5 worm cellular contexts compared by ENCODE assay signal in genomic region chrIII:3677378-3677777, ce11.
A peak's percentile ranks its signal among the peaks of the same experiment; 100 is the strongest.
TF ChIP-seq lines count a peak whose summit lies in the region.

No protein-coding gene starts in this region.

TF ChIP-seq in whole organism, L1 larva, 84 proteins besides CTCF, POLR2A, EP300 and RAD21 (continues in another document):
- TF ChIP-seq rnt-1 (tag; optimal IDR thresholded peaks at IDR 0.05; lab: Kevin White, UChicago) (peak; percentile 79), fos-1 (tag; optimal IDR thresholded peaks at IDR 0.05; lab: Kevin White, UChicago) (peak; percentile 25), lin-15B (tag; optimal IDR thresholded peaks at IDR 0.05; lab: Kevin White, UChicago) (peak; percentile 38), fkh-10 (GFP tag; optimal IDR thresholded peaks at IDR 0.05; lab: Kevin White, UChicago) (peak; percentile 23), tbx-2 (tag; optimal IDR thresholded peaks at IDR 0.05; lab: Kevin White, UChicago) (peak; percentile 60), lin-14 (GFP tag; optimal IDR thresholded peaks at IDR 0.05; lab: Kevin White, UChicago) (peak; percentile 89), unc-62 (GFP tag; optimal IDR thresholded peaks at IDR 0.05; lab: Kevin White, UChicago) (no peak), lsy-2 (tag; optimal IDR thresholded peaks at IDR 0.05; lab: Kevin White, UChicago) (peak; percentile 63 to 73), dpl-1 (GFP tag; optimal IDR thresholded peaks at IDR 0.05; lab: Kevin White, UChicago) (peak; percentile 7 to 48 (median 27)), nhr-77 (tag; optimal IDR thresholded peaks at IDR 0.05; lab: Kevin White, UChicago) (peak; percentile 35), nhr-237 (tag; optimal IDR thresholded peaks at IDR 0.05; lab: Kevin White, UChicago) (no peak), grh-1 (GFP tag; IDR thresholded peaks at IDR 0.05; lab: Robert Waterston, UW) (0 out of 2 replicates have a peak, but pooled peaks have one; percentile 6), nhr-20 (tag; optimal IDR thresholded peaks at IDR 0.05; lab: Kevin White, UChicago) (peak; percentile 6), C34B4.2 (tag; optimal IDR thresholded peaks at IDR 0.05; lab: Kevin White, UChicago) (no peak), ceh-90 (tag; optimal IDR thresholded peaks at IDR 0.05; lab: Kevin White, UChicago) (no peak), ceh-63 (GFP tag; optimal IDR thresholded peaks at IDR 0.05; lab: Kevin White, UChicago) (no peak), elt-2 (tag; optimal IDR thresholded peaks at IDR 0.05; lab: Kevin White, UChicago) (no peak), efl-3 (GFP tag; optimal IDR thresholded peaks at IDR 0.05; lab: Kevin White, UChicago) (no peak)

TF ChIP-seq in whole organism, L3 larva, 47 proteins besides CTCF, POLR2A, EP300 and RAD21 (continues in another document):
- TF ChIP-seq ceh-28 (tag; optimal IDR thresholded peaks at IDR 0.05; lab: Kevin White, UChicago) (peak; percentile 90), ztf-11 (tag; optimal IDR thresholded peaks at IDR 0.05; lab: Kevin White, UChicago) (no peak), nhr-77 (tag; optimal IDR thresholded peaks at IDR 0.05; lab: Kevin White, UChicago) (no peak), elt-2 (tag; optimal IDR thresholded peaks at IDR 0.05; lab: Kevin White, UChicago) (no peak), pha-4 (tag; optimal IDR thresholded peaks at IDR 0.05; lab: Kevin White, UChicago) (peak; percentile 63), nhr-25 (tag; optimal IDR thresholded peaks at IDR 0.05; lab: Kevin White, UChicago) (no peak), nhr-28 (tag; optimal IDR thresholded peaks at IDR 0.05; lab: Kevin White, UChicago) (no peak), nfya-1 (tag; optimal IDR thresholded peaks at IDR 0.05; lab: Kevin White, UChicago; ENCODE audit: insufficient read depth) (peak; percentile 83), nhr-76 (tag; optimal IDR thresholded peaks at IDR 0.05; lab: Kevin White, UChicago) (no peak), lsy-12 (tag; optimal IDR thresholded peaks at IDR 0.05; lab: Kevin White, UChicago) (peak; percentile 15), jun-1 (tag; optimal IDR thresholded peaks at IDR 0.05; lab: Kevin White, UChicago) (peak; percentile 15), pqm-1 (tag; optimal IDR thresholded peaks at IDR 0.05; lab: Kevin White, UChicago) (no peak), snpc-4 (tag; optimal IDR thresholded peaks at IDR 0.05; lab: Kevin White, UChicago) (peak; percentile 17), fkh-2 (tag; optimal IDR thresholded peaks at IDR 0.05; lab: Kevin White, UChicago) (peak; percentile 5), skn-1 (tag; optimal IDR thresholded peaks at IDR 0.05; lab: Kevin White, UChicago) (no peak), lin-39 (tag; optimal IDR thresholded peaks at IDR 0.05; lab: Kevin White, UChicago) (peak; percentile 89), ama-1 (optimal IDR thresholded peaks at IDR 0.05; lab: Kevin White, UChicago) (peak; percentile 26), hmg-11 (tag; optimal IDR thresholded peaks at IDR 0.05; lab: Kevin White, UChicago) (peak; percentile 78), lin-15B (tag; optimal IDR thresholded peaks at IDR 0.05; lab: Kevin White, UChicago) (peak; percentile 43)

TF ChIP-seq in whole organism, early embryonic, 17 proteins besides CTCF, POLR2A, EP300 and RAD21:
- TF ChIP-seq scrt-1 (GFP tag; IDR thresholded peaks at IDR 0.05; lab: Robert Waterston, UW) (no peak), hmg-4 (GFP tag; optimal IDR thresholded peaks at IDR 0.05; lab: Kevin White, UChicago) (peak; percentile 29), pes-1 (GFP tag; IDR thresholded peaks at IDR 0.05; lab: Robert Waterston, UW) (no peak), hmbx-1 (tag; optimal IDR thresholded peaks at IDR 0.05; lab: Kevin White, UChicago) (no peak), flt-1 (GFP tag; IDR thresholded peaks at IDR 0.05; lab: Robert Waterston, UW) (0 out of 2 replicates have a peak, but pooled peaks have one; percentile 12)
TF ChIP-seq in whole organism, early embryonic: peak in this region for 2.

TF ChIP-seq in whole organism, midembryonic, 9 proteins besides CTCF, POLR2A, EP300 and RAD21:
- TF ChIP-seq T22C8.4 (GFP tag; IDR thresholded peaks at IDR 0.05; lab: Robert Waterston, UW) (peak; percentile 96), ref-1 (GFP tag; conservative IDR thresholded peaks at IDR 0.05; lab: Robert Waterston, UW) (no peak), flt-1 (GFP tag; IDR thresholded peaks at IDR 0.05; lab: Robert Waterston, UW) (no peak)

TF ChIP-seq in whole organism, young adult, 124 proteins besides CTCF, POLR2A, EP300 and RAD21:
- TF ChIP-seq C06A6.2 (GFP tag; conservative IDR thresholded peaks at IDR 0.05; lab: Robert Waterston, UW) (0 out of 2 replicates have a peak, but pooled peaks have one; percentile 33), ztf-18 (tag; optimal IDR thresholded peaks at IDR 0.05; lab: Kevin White, UChicago) (no peak), hmg-1.2 (GFP tag; IDR thresholded peaks at IDR 0.05; lab: Robert Waterston, UW) (peak; percentile 79), sptf-2 (GFP tag; optimal IDR thresholded peaks at IDR 0.05; lab: Kevin White, UChicago) (no peak), attf-6 (GFP tag; IDR thresholded peaks at IDR 0.05; lab: Robert Waterston, UW) (no peak), nhr-80 (tag; optimal IDR thresholded peaks at IDR 0.05; lab: Kevin White, UChicago) (no peak), F52B5.7 (tag; optimal IDR thresholded peaks at IDR 0.05; lab: Kevin White, UChicago) (no peak), B0336.3 (GFP tag; IDR thresholded peaks at IDR 0.05; lab: Robert Waterston, UW) (no peak), madf-3 (GFP tag; IDR thresholded peaks at IDR 0.05; lab: Robert Waterston, UW) (0 out of 2 replicates have a peak, but pooled peaks have one; percentile 60), nfyb-1 (GFP tag; IDR thresholded peaks at IDR 0.05; lab: Robert Waterston, UW) (peak; percentile 66; the same call in 1 of the 2 replicates), bed-1 (GFP tag; IDR thresholded peaks at IDR 0.05; lab: Robert Waterston, UW) (no peak), ceh-27 (GFP tag; optimal IDR thresholded peaks at IDR 0.05; lab: Kevin White, UChicago) (peak; percentile 66), hsf-1 (GFP tag; IDR thresholded peaks at IDR 0.05; lab: Robert Waterston, UW) (no peak), sea-2 (GFP tag; IDR thresholded peaks at IDR 0.05; lab: Robert Waterston, UW) (no peak), K12H6.12 (tag; optimal IDR thresholded peaks at IDR 0.05; lab: Kevin White, UChicago) (peak; percentile 82), dpl-1 (GFP tag; optimal IDR thresholded peaks at IDR 0.05; lab: Kevin White, UChicago) (no peak), attf-5 (GFP tag; optimal IDR thresholded peaks at IDR 0.05; lab: Kevin White, UChicago) (peak; percentile 25), zfh-2 (GFP tag; conservative IDR thresholded peaks at IDR 0.05; lab: Robert Waterston, UW) (peak; percentile 49; the same call in 1 of the 2 replicates), nfya-1 (tag; optimal IDR thresholded peaks at IDR 0.05; lab: Kevin White, UChicago; ENCODE audit: borderline replicate concordance, insufficient read depth) (no peak), K11D2.4 (GFP tag; IDR thresholded peaks at IDR 0.05; lab: Robert Waterston, UW) (0 out of 2 replicates have a peak, but pooled peaks have one; percentile 23), F23B12.7 (tag; optimal IDR thresholded peaks at IDR 0.05; lab: Kevin White, UChicago; ENCODE audit: insufficient read depth) (no peak), lin-40 (tag; optimal IDR thresholded peaks at IDR 0.05; lab: Kevin White, UChicago) (peak; percentile 70), cebp-1 (GFP tag; IDR thresholded peaks at IDR 0.05; lab: Robert Waterston, UW) (no peak), cebp-1 (tag; optimal IDR thresholded peaks at IDR 0.05; lab: Kevin White, UChicago) (peak; percentile 46), B0261.1 (tag; optimal IDR thresholded peaks at IDR 0.05; lab: Kevin White, UChicago) (no peak), fkh-3 (tag; optimal IDR thresholded peaks at IDR 0.05; lab: Kevin White, UChicago) (no peak), mcd-1 (GFP tag; IDR thresholded peaks at IDR 0.05; lab: Robert Waterston, UW) (peak; percentile 44), dox-1 (GFP tag; IDR thresholded peaks at IDR 0.05; lab: Robert Waterston, UW) (no peak), efl-1 (GFP tag; optimal IDR thresholded peaks at IDR 0.05; lab: Kevin White, UChicago) (no peak), lin-35 (GFP tag; optimal IDR thresholded peaks at IDR 0.05; lab: Kevin White, UChicago) (peak in 1 of 3 experiments; percentile 59), ceh-100 (GFP tag; IDR thresholded peaks at IDR 0.05; lab: Robert Waterston, UW) (no peak), F49E8.2 (tag; optimal IDR thresholded peaks at IDR 0.05; lab: Kevin White, UChicago; ENCODE audit: insufficient read depth) (no peak), ama-1 (optimal IDR thresholded peaks at IDR 0.05; lab: Kevin White, UChicago) (no peak), ama-1 (GFP tag; optimal IDR thresholded peaks at IDR 0.05; lab: Kevin White, UChicago) (no peak), hlh-12 (tag; optimal IDR thresholded peaks at IDR 0.05; lab: Kevin White, UChicago) (no peak)
TF ChIP-seq in whole organism, young adult: peak in this region for 13.

Comparison
In these comparisons a context has a peak if more than half of its experiments do, and no peak if none do; other contexts are left out.
1. Of the 8 proteins assayed by ChIP-seq in both whole organism, young adult and whole organism, L1 larva: peak only in whole organism, young adult: none; only in whole organism, L1 larva: dpl-1 and efl-1; in both: none; in neither: 5; mixed calls (peak in some experiments, not most) for 1.